Fruit fly (Drosophila melanogaster) whole organism, embryonic: ENCODE measurements around the gene CG31872.

Experiments used
- Aef1 ChIP-seq: fragments of 200-800 bp; sonication (Bioruptor generic); IDR thresholded peaks from 3 replicates; pipeline ENCODE4 v1.3.6; 2022; ENCODE audit warnings: missing biosample characterization, missing genetic modification characterization
- CG10147 ChIP-seq: fragments of 200-800 bp; sonication (Bioruptor generic); optimal IDR thresholded peaks from 2 replicates; lab custom pipeline; 2019; ENCODE audit warnings: missing biosample characterization, mild to moderate bottlenecking, missing genetic modification characterization, moderate library complexity
- CG11696 ChIP-seq: fragments of 200-800 bp; sonication (Bioruptor generic); IDR thresholded peaks from 2 replicates; pipeline ENCODE4 v1.3.6; 2022; ENCODE audit warnings: missing biosample characterization, missing genetic modification characterization
- CG13424 ChIP-seq: fragments of 200-800 bp; sonication (Bioruptor generic); optimal IDR thresholded peaks from 2 replicates; lab custom pipeline; 2019; ENCODE audit warnings: missing biosample characterization, mild to moderate bottlenecking, missing genetic modification characterization, moderate library complexity
- CG14667 ChIP-seq: fragments of 200-800 bp; sonication (Bioruptor generic); IDR thresholded peaks from 2 replicates; pipeline ENCODE4 v1.3.6; 2022; ENCODE audit warnings: missing biosample characterization, missing genetic modification characterization
- CG15011 ChIP-seq: fragments of 200-800 bp; sonication (Bioruptor generic); optimal IDR thresholded peaks from 3 replicates; lab custom pipeline; 2018; ENCODE audit warnings: missing biosample characterization, mild to moderate bottlenecking, missing genetic modification characterization
- CG15696 ChIP-seq: fragments of 200-800 bp; sonication (Bioruptor generic); optimal IDR thresholded peaks from 2 replicates; lab custom pipeline; 2019; ENCODE audit warnings: missing biosample characterization, mild to moderate bottlenecking, missing genetic modification characterization, moderate library complexity
- CG17186 ChIP-seq: fragments of 200-800 bp; sonication (Bioruptor generic); optimal IDR thresholded peaks from 3 replicates; lab custom pipeline; 2017; ENCODE audit warnings: missing biosample characterization, missing genetic modification reagents, missing genetic modification characterization
- CG18599 ChIP-seq: fragments of 200-800 bp; sonication (Bioruptor generic); optimal IDR thresholded peaks from 3 replicates; lab custom pipeline; 2017; ENCODE audit warnings: missing biosample characterization, missing genetic modification characterization, mild to moderate bottlenecking, moderate library complexity, missing genetic modification reagents
- CG18619 ChIP-seq: fragments of 200-800 bp; sonication (Bioruptor generic); optimal IDR thresholded peaks from 3 replicates; lab custom pipeline; 2017; ENCODE audit warnings: missing biosample characterization, mild to moderate bottlenecking, missing genetic modification characterization
- CG30431 ChIP-seq: fragments of 200-800 bp; sonication (Bioruptor generic); optimal IDR thresholded peaks from 2 replicates; lab custom pipeline; 2017; ENCODE audit warnings: missing biosample characterization, missing genetic modification characterization
- CG3281 ChIP-seq: fragments of 200-800 bp; sonication (Bioruptor generic); optimal IDR thresholded peaks from 3 replicates; lab custom pipeline; 2017; ENCODE audit warnings: missing biosample characterization, mild to moderate bottlenecking, missing genetic modification characterization
- CG4328 ChIP-seq: fragments of 200-800 bp; sonication (Bioruptor generic); optimal IDR thresholded peaks from 3 replicates; lab custom pipeline; 2017; ENCODE audit warnings: missing biosample characterization, missing genetic modification reagents, missing genetic modification characterization
- CG5245 ChIP-seq: fragments of 200-800 bp; sonication (Bioruptor generic); optimal IDR thresholded peaks from 3 replicates; lab custom pipeline; 2016; ENCODE audit warnings: missing biosample characterization, missing genetic modification characterization
- CG6813 ChIP-seq: fragments of 200-800 bp; sonication (Bioruptor generic); optimal IDR thresholded peaks from 2 replicates; lab custom pipeline; 2017; ENCODE audit warnings: missing biosample characterization, missing genetic modification characterization, mild to moderate bottlenecking, moderate library complexity, missing genetic modification reagents
- CG7556 ChIP-seq: fragments of 200-800 bp; sonication (Bioruptor generic); optimal IDR thresholded peaks from 2 replicates; lab custom pipeline; 2017; ENCODE audit warnings: missing biosample characterization, mild to moderate bottlenecking, missing genetic modification characterization
- CG7963 ChIP-seq: fragments of 200-800 bp; sonication (Bioruptor generic); IDR thresholded peaks from 3 replicates; pipeline ENCODE4 v1.3.6; 2022; ENCODE audit warnings: missing biosample characterization, missing genetic modification characterization; ENCODE audit not compliant: partially characterized antibody
- CrebB ChIP-seq: fragments of 200-800 bp; sonication (Bioruptor generic); optimal IDR thresholded peaks from 3 replicates; lab custom pipeline; 2018; ENCODE audit warnings: missing biosample characterization, mild to moderate bottlenecking, missing genetic modification characterization
- Dbx ChIP-seq: fragments of 200-800 bp; sonication (Bioruptor generic); IDR thresholded peaks from 3 replicates; pipeline ENCODE4 v1.3.6; 2022; ENCODE audit warnings: missing biosample characterization, missing genetic modification characterization
- Drgx ChIP-seq: fragments of 200-800 bp; sonication (Bioruptor generic); IDR thresholded peaks from 2 replicates; pipeline ENCODE4 v1.3.6; 2022; ENCODE audit warnings: missing biosample characterization, missing genetic modification characterization
- HLH54F ChIP-seq: fragments of 200-800 bp; sonication (Bioruptor generic); optimal IDR thresholded peaks from 3 replicates; lab custom pipeline; 2016; ENCODE audit warnings: missing biosample characterization, missing genetic modification characterization
- Mes4 ChIP-seq: fragments of 200-800 bp; sonication (Bioruptor generic); optimal IDR thresholded peaks from 2 replicates; lab custom pipeline; 2016; ENCODE audit warnings: missing biosample characterization, missing genetic modification characterization
- Ssrp ChIP-seq: fragments of 200-800 bp; sonication (Bioruptor generic); optimal IDR thresholded peaks from 2 replicates; lab custom pipeline; 2018; ENCODE audit warnings: missing biosample characterization, mild to moderate bottlenecking, missing genetic modification characterization, moderate library complexity
- al ChIP-seq: fragments of 200-800 bp; sonication (Bioruptor generic); IDR thresholded peaks from 2 replicates; pipeline ENCODE4 v1.3.6; 2022; ENCODE audit warnings: missing biosample characterization, missing genetic modification characterization
- bab2 ChIP-seq: fragments of 200-800 bp; sonication (Bioruptor generic); optimal IDR thresholded peaks from 2 replicates; lab custom pipeline; 2016; ENCODE audit warnings: missing biosample characterization, missing genetic modification characterization
- cas ChIP-seq: fragments of 200-800 bp; sonication (Bioruptor generic); IDR thresholded peaks from 2 replicates; pipeline ENCODE4 v1.3.6; 2022; ENCODE audit warnings: missing biosample characterization, missing genetic modification characterization
- crp ChIP-seq, 2 experiments: fragments of 200-800 bp; sonication (Bioruptor generic); optimal IDR thresholded peaks; 2 replicates in 1 of 2; 3 replicates in 1 of 2; lab custom pipeline; 2017; ENCODE audit warnings: missing biosample characterization in 2 of 2, missing genetic modification characterization in 2 of 2, mild to moderate bottlenecking in 1 of 2, moderate library complexity in 1 of 2
- fd102C ChIP-seq: fragments of 200-800 bp; sonication (Bioruptor generic); optimal IDR thresholded peaks from 2 replicates; lab custom pipeline; 2018; ENCODE audit warnings: missing biosample characterization, mild to moderate bottlenecking, missing genetic modification characterization, moderate library complexity
- gcm ChIP-seq: fragments of 200-800 bp; sonication (Bioruptor generic); optimal IDR thresholded peaks from 2 replicates; lab custom pipeline; 2019; ENCODE audit warnings: missing biosample characterization, mild to moderate bottlenecking, missing genetic modification characterization, moderate library complexity
- gem ChIP-seq: fragments of 200-800 bp; sonication (Bioruptor generic); optimal IDR thresholded peaks from 2 replicates; lab custom pipeline; 2019; ENCODE audit warnings: missing biosample characterization, mild to moderate bottlenecking, missing genetic modification characterization, moderate library complexity
- gro ChIP-seq: fragments of 200-800 bp; sonication (Bioruptor generic); optimal IDR thresholded peaks from 2 replicates; lab custom pipeline; 2016; ENCODE audit warnings: missing biosample characterization, missing genetic modification characterization
- gsb-n ChIP-seq: fragments of 200-800 bp; sonication (Bioruptor generic); optimal IDR thresholded peaks from 3 replicates; lab custom pipeline; 2018; ENCODE audit warnings: missing biosample characterization, mild to moderate bottlenecking, missing genetic modification characterization
- hbn ChIP-seq: fragments of 200-800 bp; sonication (Bioruptor generic); IDR thresholded peaks from 2 replicates; pipeline ENCODE4 v1.3.6; 2022; ENCODE audit warnings: missing biosample characterization, missing genetic modification characterization; ENCODE audit not compliant: partially characterized antibody
- hkb ChIP-seq, 2 experiments: fragments of 200-800 bp in 1 of 2; fragments of >200 bp in 1 of 2; sonication (Bioruptor generic) in 1 of 2; IDR thresholded peaks in 1 of 2; optimal IDR thresholded peaks in 1 of 2; 2 replicates each; pipeline versions ENCODE4 v1.3.6 to Lab custom; 2017 to 2022; ENCODE audit warnings: missing biosample characterization in 1 of 2, missing genetic modification characterization in 1 of 2
- inv ChIP-seq: fragments of 200-800 bp; sonication (Bioruptor generic); IDR thresholded peaks from 2 replicates; pipeline ENCODE4 v1.3.6; 2022; ENCODE audit warnings: missing biosample characterization, missing genetic modification characterization; ENCODE audit not compliant: partially characterized antibody
- lab ChIP-seq: fragments of 200-800 bp; sonication (Bioruptor generic); optimal IDR thresholded peaks from 3 replicates; lab custom pipeline; 2017; ENCODE audit warnings: missing biosample characterization, missing genetic modification characterization, mild to moderate bottlenecking, moderate library complexity, missing genetic modification reagents
- mld ChIP-seq: fragments of 200-800 bp; sonication (Bioruptor generic); IDR thresholded peaks from 3 replicates; pipeline ENCODE4 v1.3.6; 2022; ENCODE audit warnings: missing biosample characterization, missing genetic modification characterization; ENCODE audit not compliant: partially characterized antibody
- nerfin-1 ChIP-seq: fragments of 200-800 bp; sonication (Bioruptor generic); optimal IDR thresholded peaks from 3 replicates; lab custom pipeline; 2019; ENCODE audit warnings: missing biosample characterization, mild to moderate bottlenecking, missing genetic modification characterization, moderate library complexity
- org-1 ChIP-seq: fragments of 200-800 bp; sonication (Bioruptor generic); optimal IDR thresholded peaks from 2 replicates; lab custom pipeline; 2017; ENCODE audit warnings: missing biosample characterization, missing genetic modification characterization
- pan ChIP-seq, 4 experiments: fragments of >200 bp in 3 of 4; fragments of 200-800 bp in 1 of 4; sonication (Bioruptor generic) in 1 of 4; optimal IDR thresholded peaks in 3 of 4; IDR thresholded peaks in 1 of 4; 2 replicates each; pipeline versions ENCODE4 v1.3.6 to Lab custom; 2017 to 2022; ENCODE audit warnings: missing biosample characterization in 2 of 4, missing genetic modification characterization in 2 of 4, mixed read lengths in 1 of 4
- repo ChIP-seq: fragments of 200-800 bp; sonication (Bioruptor generic); optimal IDR thresholded peaks from 2 replicates; lab custom pipeline; 2016; ENCODE audit warnings: missing biosample characterization, missing genetic modification characterization
- slp2 ChIP-seq: fragments of 200-800 bp; sonication (Bioruptor generic); optimal IDR thresholded peaks from 2 replicates; lab custom pipeline; 2016; ENCODE audit warnings: missing biosample characterization, missing genetic modification characterization
- ssp ChIP-seq: fragments of 200-800 bp; sonication (Bioruptor generic); IDR thresholded peaks from 2 replicates; pipeline ENCODE4 v1.3.6; 2022; ENCODE audit warnings: missing biosample characterization, missing genetic modification characterization
- tap ChIP-seq: fragments of 200-800 bp; optimal IDR thresholded peaks from 3 replicates; lab custom pipeline; 2019; ENCODE audit warnings: missing biosample characterization, mild to moderate bottlenecking, missing genetic modification characterization, moderate library complexity
- tin ChIP-seq: fragments of 200-800 bp; sonication (Bioruptor generic); optimal IDR thresholded peaks from 3 replicates; lab custom pipeline; 2016; ENCODE audit warnings: missing biosample characterization, missing genetic modification characterization
- vfl ChIP-seq: fragments of 200-800 bp; sonication (Bioruptor generic); optimal IDR thresholded peaks from 2 replicates; lab custom pipeline; 2016; ENCODE audit warnings: missing biosample characterization, missing genetic modification characterization
- vnd ChIP-seq: fragments of 200-800 bp; sonication (Bioruptor generic); IDR thresholded peaks from 3 replicates; pipeline ENCODE4 v1.3.6; 2022; ENCODE audit warnings: missing biosample characterization, missing genetic modification characterization; ENCODE audit not compliant: partially characterized antibody

Gene CG31872

dm6 chr2L:10676933-10677714, 37.4 kb downstream of the CG31872 start, which contains the start of gene CG17104 (continued):
- TF ChIP-seq fd102C (GFP tag; lab: Kevin White, UChicago) (no peak), slp2 (no peak), bab2 (GFP tag; lab: Kevin White, UChicago) (no peak), Dbx (GFP tag; lab: Robert Waterston, UW) (no peak), CrebB (tag; lab: Kevin White, UChicago) (no peak), crp (GFP tag; optimal IDR thresholded peaks at IDR 0.05; lab: Kevin White, UChicago) (no peak), CG11696 (GFP tag; lab: Robert Waterston, UW) (no peak), vnd (no peak), cas (GFP tag; lab: Robert Waterston, UW) (no peak), CG3281 (GFP tag; lab: Kevin White, UChicago) (peak; percentile 33), CG17186 (GFP tag; lab: Kevin White, UChicago) (no peak), CG14667 (GFP tag; lab: Robert Waterston, UW) (no peak), nerfin-1 (tag; lab: Kevin White, UChicago) (no peak), HLH54F (no peak), Ssrp (no peak), CG15011 (no peak), al (GFP tag; lab: Robert Waterston, UW) (no peak), Drgx (GFP tag; lab: Robert Waterston, UW) (peak; percentile 66; the same call in 1 of the 2 replicates), CG10147 (GFP tag; lab: Kevin White, UChicago) (no peak), CG4328 (no peak), inv (GFP tag; lab: Robert Waterston, UW) (no peak), gsb-n (tag; lab: Kevin White, UChicago) (no peak), gro (no peak), repo (GFP tag; lab: Kevin White, UChicago) (no peak), Aef1 (GFP tag; lab: Robert Waterston, UW) (peak; percentile 35; the same call in 1 of the 3 replicates), ssp (GFP tag; lab: Robert Waterston, UW) (no peak), tap (tag; lab: Kevin White, UChicago) (no peak), mld (GFP tag; lab: Robert Waterston, UW) (no peak), org-1 (no peak), gcm (GFP tag; lab: Kevin White, UChicago) (no peak), Mes4 (GFP tag; lab: Kevin White, UChicago) (no peak), CG15696 (tag; lab: Kevin White, UChicago) (no peak), hkb (optimal IDR thresholded peaks at IDR 0.05; lab: Kevin White, UChicago) (no peak), hkb (GFP tag; IDR thresholded peaks at IDR 0.05; lab: Robert Waterston, UW) (peak; percentile 49; the same call in 1 of the 2 replicates), CG5245 (no peak), hbn (GFP tag; lab: Robert Waterston, UW) (no peak), pan (optimal IDR thresholded peaks at IDR 0.05; lab: Kevin White, UChicago) (no peak), pan (GFP tag; optimal IDR thresholded peaks at IDR 0.05 in 1 of 2, IDR thresholded peaks at IDR 0.05 in 1 of 2) (peak in 1 of 2 experiments; percentile 32), gem (peak; percentile 66), vfl (GFP tag; lab: Kevin White, UChicago) (no peak), CG7556 (peak; percentile 32), CG30431 (no peak), lab (GFP tag; lab: Kevin White, UChicago) (peak; percentile 32), tin (GFP tag; lab: Kevin White, UChicago) (no peak), CG6813 (no peak), CG7963 (no peak), CG18599 (GFP tag; lab: Kevin White, UChicago) (peak; percentile 28), CG13424 (peak; percentile 51), CG18619 (no peak)
